Comparison of ENCODE assay signal across 6 worm cellular contexts in the genomic region with DNA sequence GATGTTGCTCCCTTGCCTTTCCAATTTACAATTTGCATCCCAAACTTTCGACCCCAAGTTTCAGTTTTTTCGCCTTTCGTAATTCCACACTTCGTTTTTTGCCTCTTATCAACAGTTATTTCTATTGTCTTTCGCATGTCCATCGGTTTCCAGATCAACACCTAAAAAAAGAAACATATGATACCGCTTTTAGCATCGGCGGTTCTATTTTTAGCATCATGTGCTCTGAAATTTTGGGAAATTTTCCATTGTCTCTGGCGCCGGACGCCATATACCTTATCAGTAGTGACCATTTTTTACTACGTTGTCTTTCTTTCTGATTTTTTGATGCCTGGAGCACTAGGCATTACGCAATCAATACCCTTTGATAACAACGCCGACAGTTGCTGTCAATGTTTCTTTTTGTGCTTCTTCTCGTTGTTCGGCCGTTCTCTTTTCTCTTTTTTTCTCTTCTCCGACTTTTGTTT.
TF ChIP-seq lines count a peak whose summit lies in the region.

Gene bcl-11, plus strand, starts transcription at position 51 of the 467 bp plus-strand sequence.

TF ChIP-seq in whole organism, L1 larva, 84 proteins besides CTCF, POLR2A, EP300 and RAD21:
- TF ChIP-seq mef-2 (tag; optimal IDR thresholded peaks at IDR 0.05; lab: Kevin White, UChicago): no peak
- peak; percentile 81 for TF ChIP-seq elt-2 (tag; optimal IDR thresholded peaks at IDR 0.05; lab: Kevin White, UChicago)
- no peak for TF ChIP-seq vab-15 (tag; optimal IDR thresholded peaks at IDR 0.05; lab: Kevin White, UChicago)
- peak; percentile 16 for TF ChIP-seq lin-14 (GFP tag; optimal IDR thresholded peaks at IDR 0.05; lab: Kevin White, UChicago)
TF ChIP-seq in whole organism, L1 larva: peak in this region for 2.

TF ChIP-seq in whole organism, L2 larva, 48 proteins besides CTCF, POLR2A, EP300 and RAD21:
- TF ChIP-seq nhr-77 (tag; optimal IDR thresholded peaks at IDR 0.05; lab: Kevin White, UChicago) (no peak), fos-1 (tag; optimal IDR thresholded peaks at IDR 0.05; lab: Kevin White, UChicago) (peak; percentile 40), mab-5 (tag; optimal IDR thresholded peaks at IDR 0.05; lab: Kevin White, UChicago) (no peak), nhr-11 (tag; optimal IDR thresholded peaks at IDR 0.05; lab: Kevin White, UChicago) (no peak), nhr-237 (tag; optimal IDR thresholded peaks at IDR 0.05; lab: Kevin White, UChicago) (no peak), sma-9 (GFP tag; optimal IDR thresholded peaks at IDR 0.05; lab: Kevin White, UChicago) (peak; percentile 19), sma-9 (tag; optimal IDR thresholded peaks at IDR 0.05; lab: Kevin White, UChicago) (no peak), ama-1 (optimal IDR thresholded peaks at IDR 0.05; lab: Kevin White, UChicago) (no peak), nhr-129 (tag; optimal IDR thresholded peaks at IDR 0.05; lab: Kevin White, UChicago) (peak; percentile 1), nhr-23 (tag; optimal IDR thresholded peaks at IDR 0.05; lab: Kevin White, UChicago) (no peak), crh-2 (tag; optimal IDR thresholded peaks at IDR 0.05; lab: Kevin White, UChicago) (no peak), lsy-2 (tag; optimal IDR thresholded peaks at IDR 0.05; lab: Kevin White, UChicago) (no peak), gmeb-1 (tag; optimal IDR thresholded peaks at IDR 0.05; lab: Kevin White, UChicago) (peak; percentile 27), Y55F3AM.14 (GFP tag; optimal IDR thresholded peaks at IDR 0.05; lab: Kevin White, UChicago) (peak; percentile 94), F13H6.1 (tag; optimal IDR thresholded peaks at IDR 0.05; lab: Kevin White, UChicago) (peak; percentile 86)
TF ChIP-seq in whole organism, L2 larva: peak in this region for 6.

TF ChIP-seq in whole organism, L3 larva, 47 proteins besides CTCF, POLR2A, EP300 and RAD21:
- TF ChIP-seq pha-4 (tag; optimal IDR thresholded peaks at IDR 0.05; lab: Kevin White, UChicago) (peak; percentile 19), egl-5 (tag; optimal IDR thresholded peaks at IDR 0.05; lab: Kevin White, UChicago) (no peak), jun-1 (tag; optimal IDR thresholded peaks at IDR 0.05; lab: Kevin White, UChicago) (peak; percentile 13), hmg-11 (tag; optimal IDR thresholded peaks at IDR 0.05; lab: Kevin White, UChicago) (no peak), nhr-43 (tag; optimal IDR thresholded peaks at IDR 0.05; lab: Kevin White, UChicago; ENCODE audit: poor library complexity, severe bottlenecking) (no peak), lsy-12 (tag; optimal IDR thresholded peaks at IDR 0.05; lab: Kevin White, UChicago) (no peak), pqm-1 (tag; optimal IDR thresholded peaks at IDR 0.05; lab: Kevin White, UChicago) (peak; percentile 90), elt-2 (tag; optimal IDR thresholded peaks at IDR 0.05; lab: Kevin White, UChicago) (peak; percentile 94)

TF ChIP-seq in whole organism, L4 larva, 104 proteins besides CTCF, POLR2A, EP300 and RAD21 (continues in another document):
- TF ChIP-seq skn-1 (tag; optimal IDR thresholded peaks at IDR 0.05; lab: Kevin White, UChicago): no peak
- no peak for TF ChIP-seq lin-13 (GFP tag; optimal IDR thresholded peaks at IDR 0.05; lab: Kevin White, UChicago)
- TF ChIP-seq hif-1 (tag; optimal IDR thresholded peaks at IDR 0.05; lab: Kevin White, UChicago): peak in 1 of 2 experiments; percentile 19
- TF ChIP-seq ceh-44 (GFP tag; IDR thresholded peaks at IDR 0.05; lab: Robert Waterston, UW): no peak
- TF ChIP-seq nhr-11 (tag; optimal IDR thresholded peaks at IDR 0.05; lab: Kevin White, UChicago): no peak
- no peak for TF ChIP-seq egl-43 (GFP tag; IDR thresholded peaks at IDR 0.05; lab: Robert Waterston, UW)
- TF ChIP-seq daf-16 (GFP tag; optimal IDR thresholded peaks at IDR 0.05; lab: Kevin White, UChicago): no peak
- peak; percentile 26 for TF ChIP-seq daf-16 (tag; optimal IDR thresholded peaks at IDR 0.05; lab: Kevin White, UChicago)
- no peak for TF ChIP-seq mxl-2 (GFP tag; conservative IDR thresholded peaks at IDR 0.05; lab: Robert Waterston, UW)
- peak; percentile 60 for TF ChIP-seq dve-1 (tag; optimal IDR thresholded peaks at IDR 0.05; lab: Kevin White, UChicago; ENCODE audit: insufficient read depth)
- TF ChIP-seq pqm-1 (tag; optimal IDR thresholded peaks at IDR 0.05; lab: Kevin White, UChicago): peak; percentile 59
- TF ChIP-seq nhr-102 (tag; optimal IDR thresholded peaks at IDR 0.05; lab: Kevin White, UChicago): no peak
- peak; percentile 23 for TF ChIP-seq hlh-30 (tag; optimal IDR thresholded peaks at IDR 0.05; lab: Kevin White, UChicago; ENCODE audit: insufficient read depth)
- no peak for TF ChIP-seq aly-2 (tag; optimal IDR thresholded peaks at IDR 0.05; lab: Kevin White, UChicago)
- TF ChIP-seq mdt-29 (GFP tag; IDR thresholded peaks at IDR 0.05; lab: Robert Waterston, UW): no peak
- TF ChIP-seq zip-2 (tag; optimal IDR thresholded peaks at IDR 0.05; lab: Kevin White, UChicago): no peak
- no peak for TF ChIP-seq lin-38 (GFP tag; IDR thresholded peaks at IDR 0.05; lab: Robert Waterston, UW)
- TF ChIP-seq ZK337.2 (GFP tag; IDR thresholded peaks at IDR 0.05; lab: Robert Waterston, UW): no peak
- no peak for TF ChIP-seq ceh-28 (tag; optimal IDR thresholded peaks at IDR 0.05; lab: Kevin White, UChicago)
- no peak for TF ChIP-seq nhr-76 (tag; optimal IDR thresholded peaks at IDR 0.05; lab: Kevin White, UChicago)
- TF ChIP-seq F26F4.8 (GFP tag; conservative IDR thresholded peaks at IDR 0.05; lab: Robert Waterston, UW): no peak

TF ChIP-seq in whole organism, late embryonic, 69 proteins besides CTCF, POLR2A, EP300 and RAD21:
- TF ChIP-seq Y22D7AL.16 (tag; optimal IDR thresholded peaks at IDR 0.05; lab: Kevin White, UChicago) (no peak), elt-2 (tag; optimal IDR thresholded peaks at IDR 0.05; lab: Kevin White, UChicago) (peak; percentile 22)

TF ChIP-seq in whole organism, young adult, 124 proteins besides CTCF, POLR2A, EP300 and RAD21:
- TF ChIP-seq cebp-2 (GFP tag; IDR thresholded peaks at IDR 0.05; lab: Robert Waterston, UW): no peak
- no peak for TF ChIP-seq hlh-26 (GFP tag; conservative IDR thresholded peaks at IDR 0.05; lab: Robert Waterston, UW)
- no peak; the same call in 1 of the 2 replicates for TF ChIP-seq cebp-1 (GFP tag; IDR thresholded peaks at IDR 0.05; lab: Robert Waterston, UW)
- peak; percentile 60 for TF ChIP-seq cebp-1 (tag; optimal IDR thresholded peaks at IDR 0.05; lab: Kevin White, UChicago)
- no peak for TF ChIP-seq lag-1 (GFP tag; IDR thresholded peaks at IDR 0.05; lab: Robert Waterston, UW)
- TF ChIP-seq bed-1 (GFP tag; IDR thresholded peaks at IDR 0.05; lab: Robert Waterston, UW): no peak
- TF ChIP-seq atf-7 (tag; optimal IDR thresholded peaks at IDR 0.05; lab: Kevin White, UChicago): peak; percentile 24
- TF ChIP-seq let-607 (tag; optimal IDR thresholded peaks at IDR 0.05; lab: Kevin White, UChicago): peak in 1 of 2 experiments; percentile 26
- TF ChIP-seq dox-1 (GFP tag; IDR thresholded peaks at IDR 0.05; lab: Robert Waterston, UW): peak; percentile 34; the same call in 1 of the 2 replicates
- no peak for TF ChIP-seq ceh-100 (GFP tag; IDR thresholded peaks at IDR 0.05; lab: Robert Waterston, UW)
- peak; percentile 90 for TF ChIP-seq nhr-80 (tag; optimal IDR thresholded peaks at IDR 0.05; lab: Kevin White, UChicago)
TF ChIP-seq in whole organism, young adult: peak in this region for 5.
